2 fruit fly cellular contexts compared by ENCODE assay signal in the genomic region with DNA sequence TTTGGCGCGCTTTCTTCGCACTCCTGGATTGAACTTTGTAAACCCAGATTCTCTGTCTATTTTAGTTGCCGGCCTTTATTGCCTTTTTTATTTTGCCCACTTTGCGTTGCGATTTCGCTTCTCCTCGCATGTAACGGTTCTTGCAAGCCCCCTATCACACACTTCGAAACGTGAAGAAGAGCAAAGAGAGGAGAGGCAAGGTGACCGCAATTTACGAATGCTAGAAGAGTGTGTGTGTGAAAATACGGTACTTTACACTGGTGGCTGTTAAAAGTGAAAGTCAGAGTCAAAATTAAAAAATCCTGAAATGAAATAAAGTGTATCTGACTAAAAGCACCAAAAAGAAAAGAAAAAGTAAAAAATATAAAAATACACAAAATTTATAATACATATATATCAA.
TF ChIP-seq lines count a peak whose summit lies in the region.

No protein-coding gene starts in this region.

- no peak for TF ChIP-seq CTCF in whole organism, embryonic (GFP tag; optimal IDR thresholded peaks at IDR 0.05; lab: Kevin White, UChicago)

TF ChIP-seq in whole organism, adult, 20 proteins besides CTCF, POLR2A, EP300 and RAD21:
- TF ChIP-seq ovo (GFP tag; optimal IDR thresholded peaks at IDR 0.05; lab: Kevin White, UChicago) (peak; percentile 79), pad (GFP tag; optimal IDR thresholded peaks at IDR 0.05; lab: Kevin White, UChicago) (peak; percentile 99), Mnt (GFP tag; optimal IDR thresholded peaks at IDR 0.05; lab: Kevin White, UChicago) (no peak)
TF ChIP-seq in whole organism, adult: peak in this region for 2.

TF ChIP-seq in whole organism, embryonic, 481 proteins besides CTCF, POLR2A, EP300 and RAD21:
- TF ChIP-seq Dbx (GFP tag; IDR thresholded peaks at IDR 0.05; lab: Robert Waterston, UW) (no peak), Dll (GFP tag; IDR thresholded peaks at IDR 0.05; lab: Robert Waterston, UW; ENCODE audit: partially characterized antibody) (no peak), CG6254 (GFP tag; optimal IDR thresholded peaks at IDR 0.05; lab: Kevin White, UChicago) (no peak), Blimp-1 (GFP tag; optimal IDR thresholded peaks at IDR 0.05; lab: Kevin White, UChicago) (peak; percentile 64), MBD-R2 (GFP tag; IDR thresholded peaks at IDR 0.05; lab: Robert Waterston, UW) (no peak)
